Fruit fly (Drosophila melanogaster) whole organism: ENCODE measurements around the gene Edc3.
A peak's percentile ranks its signal among the peaks of the same experiment; 100 is the strongest.

Source experiments
- CG8478 ChIP-seq: fragments of >200 bp; optimal IDR thresholded peaks from 2 replicates; lab custom pipeline; 2018; ENCODE audit warnings: inconsistent platforms
- Dll ChIP-seq: fragments of >200 bp; optimal IDR thresholded peaks from 2 replicates; lab custom pipeline; 2017
- EcR ChIP-seq, 2 experiments: fragments of >200 bp; optimal IDR thresholded peaks; 2 replicates each; lab custom pipeline; 2017; ENCODE audit warnings: missing biosample characterization in 2 of 2, missing genetic modification characterization in 2 of 2, missing genetic modification reagents in 2 of 2
- pan ChIP-seq: fragments of >200 bp; optimal IDR thresholded peaks from 2 replicates; lab custom pipeline; 2017
- psq ChIP-seq: fragments of >200 bp; optimal IDR thresholded peaks from 2 replicates; lab custom pipeline; 2017
- usp ChIP-seq: fragments of >200 bp; optimal IDR thresholded peaks from 2 replicates; lab custom pipeline; 2017; ENCODE audit warnings: missing biosample characterization, missing genetic modification characterization, mixed read lengths

Gene Edc3

DNA sequence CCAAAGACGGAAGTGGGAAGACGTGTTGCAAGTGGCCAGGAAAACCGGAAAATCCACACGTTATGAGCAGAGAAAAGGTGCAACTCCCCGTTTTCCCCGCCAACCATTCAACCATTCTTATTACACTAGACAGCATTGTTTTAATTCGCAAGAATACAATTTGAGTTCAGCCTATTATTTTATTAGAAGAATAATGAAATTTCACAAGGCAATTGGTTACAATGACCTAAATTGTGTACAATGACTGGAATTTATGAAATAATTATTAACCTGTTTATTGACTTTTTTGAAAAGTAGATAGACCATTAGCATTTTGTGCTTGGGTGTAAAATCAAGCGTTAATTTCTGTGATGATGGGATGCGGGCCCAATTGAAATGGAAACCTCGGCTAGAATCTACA, 25.1 kb downstream of the Edc3 start:
- TF ChIP-seq usp (GFP tag; lab: Kevin White, UChicago) (no peak), CG8478 (lab: Kevin White, UChicago) (no peak), pan (lab: Kevin White, UChicago) (no peak), EcR (GFP tag; optimal IDR thresholded peaks at IDR 0.05; lab: Kevin White, UChicago) (no peak), psq (no peak), Dll (no peak)

DNA sequence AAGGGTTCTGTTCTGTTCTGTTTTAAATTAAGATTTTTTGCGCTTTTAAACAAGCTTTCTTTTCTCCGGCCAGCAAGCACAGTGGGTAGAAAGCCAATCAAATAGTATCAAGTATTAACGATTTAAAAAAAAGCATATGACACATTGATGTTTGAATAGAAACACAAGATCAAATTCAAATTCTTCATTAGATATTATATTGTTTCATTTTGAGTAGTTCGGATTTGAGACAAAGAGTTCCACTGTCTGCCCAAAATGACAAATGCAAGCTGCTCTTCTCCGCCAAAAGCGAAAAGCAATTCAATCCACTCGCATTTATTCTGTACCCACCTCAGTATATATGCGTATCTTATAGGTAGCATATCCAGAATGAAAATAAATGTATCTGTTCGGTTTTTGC, 27.4 kb downstream of the Edc3 start:
- TF ChIP-seq CG8478 (lab: Kevin White, UChicago) (no peak), psq (no peak), usp (GFP tag; lab: Kevin White, UChicago) (no peak), pan (lab: Kevin White, UChicago) (no peak), Dll (no peak), EcR (GFP tag; optimal IDR thresholded peaks at IDR 0.05; lab: Kevin White, UChicago) (no peak)

DNA sequence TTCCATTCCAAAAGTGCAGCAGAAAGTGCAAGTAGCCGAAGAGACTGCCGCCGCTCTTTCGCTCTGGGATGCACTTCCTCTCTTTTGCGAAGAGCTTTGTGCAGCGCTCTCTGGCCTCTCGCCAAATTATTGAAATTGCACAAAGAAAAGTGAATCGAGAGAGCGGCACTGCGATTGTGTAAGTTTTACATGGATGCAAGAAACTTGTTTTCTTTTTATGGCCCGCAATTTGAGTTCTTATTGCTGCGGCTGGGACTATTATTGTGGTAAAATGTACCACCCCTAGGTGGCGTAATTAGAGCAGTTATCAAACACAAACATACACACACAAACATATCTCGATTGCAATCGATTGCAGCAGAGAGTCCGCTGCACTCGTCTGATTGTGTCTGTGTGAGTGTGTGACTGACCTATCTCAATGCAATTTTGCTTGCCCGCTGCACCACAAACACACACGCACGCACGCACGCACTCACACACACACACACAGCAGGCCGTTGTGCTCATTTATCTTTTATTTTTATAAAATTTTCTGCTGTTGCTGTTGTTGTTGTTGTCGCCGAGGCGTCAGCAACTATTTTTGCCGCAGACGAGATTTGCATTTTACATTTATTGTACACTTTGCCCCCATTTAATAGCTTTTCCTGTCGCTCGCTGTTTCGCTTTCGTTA, 29.2 kb downstream of the Edc3 start:
- TF ChIP-seq EcR (GFP tag; optimal IDR thresholded peaks at IDR 0.05; lab: Kevin White, UChicago) (peak in 1 of 2 experiments; percentile 87), CG8478 (lab: Kevin White, UChicago) (no peak)

DNA sequence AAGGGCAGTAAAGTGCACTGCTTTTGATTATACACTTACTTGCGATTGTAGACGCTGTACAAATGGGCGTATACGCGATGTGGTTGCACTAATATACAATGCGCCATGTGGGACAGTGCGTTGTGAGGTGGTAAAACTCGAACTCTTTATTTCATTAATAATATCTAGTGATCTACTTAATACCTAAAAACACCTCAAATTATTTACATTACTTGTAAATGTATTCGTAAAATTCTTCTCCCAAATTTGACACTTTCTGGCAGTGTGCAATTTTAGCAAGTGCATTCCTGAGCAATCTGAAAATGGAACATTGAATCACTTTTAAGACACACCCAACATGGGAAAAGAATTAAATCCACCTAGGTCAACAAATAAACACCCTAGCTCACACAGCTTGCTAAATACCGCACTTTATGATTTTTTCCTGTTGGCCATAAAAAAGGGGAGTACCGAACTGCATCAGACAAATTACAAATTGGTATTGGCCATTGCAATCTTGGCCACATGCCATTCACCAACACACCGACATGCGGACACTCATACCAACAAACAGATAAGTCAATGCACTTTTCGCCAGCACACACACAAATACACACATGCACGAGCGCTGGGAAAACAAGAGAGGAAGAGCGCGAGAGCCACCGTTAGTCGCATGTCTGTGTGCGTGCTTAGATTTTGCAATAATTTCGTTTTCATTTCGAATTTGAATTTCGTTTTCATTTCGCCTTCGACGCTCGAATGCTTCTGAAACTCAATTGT, 30.5 kb downstream of the Edc3 start:
- TF ChIP-seq EcR (GFP tag; optimal IDR thresholded peaks at IDR 0.05; lab: Kevin White, UChicago) (peak in 1 of 2 experiments; percentile 88), psq (no peak), CG8478 (lab: Kevin White, UChicago) (no peak)

DNA sequence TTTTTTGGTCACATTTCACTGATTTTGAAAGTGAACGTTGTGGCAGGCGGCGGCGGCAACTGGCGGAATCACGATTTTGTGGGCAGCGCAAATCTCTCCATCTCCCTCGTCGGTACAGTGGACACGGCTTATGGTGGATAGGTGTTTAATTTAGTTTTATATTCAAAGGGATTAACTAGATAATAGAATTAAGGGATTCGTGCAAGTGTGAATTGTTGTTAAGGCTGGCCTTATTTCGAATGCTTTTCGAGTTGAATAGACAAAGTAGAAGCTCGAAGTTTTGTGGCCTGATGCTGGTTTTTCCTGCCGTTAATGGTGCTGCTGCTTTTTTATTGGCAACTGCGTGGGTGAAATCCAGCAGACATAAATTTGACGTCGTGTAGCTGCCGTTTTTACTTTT, 31.7 kb downstream of the Edc3 start:
- TF ChIP-seq usp (GFP tag; lab: Kevin White, UChicago) (no peak), pan (lab: Kevin White, UChicago) (no peak), EcR (GFP tag; optimal IDR thresholded peaks at IDR 0.05; lab: Kevin White, UChicago) (no peak), psq (no peak), Dll (no peak)

DNA sequence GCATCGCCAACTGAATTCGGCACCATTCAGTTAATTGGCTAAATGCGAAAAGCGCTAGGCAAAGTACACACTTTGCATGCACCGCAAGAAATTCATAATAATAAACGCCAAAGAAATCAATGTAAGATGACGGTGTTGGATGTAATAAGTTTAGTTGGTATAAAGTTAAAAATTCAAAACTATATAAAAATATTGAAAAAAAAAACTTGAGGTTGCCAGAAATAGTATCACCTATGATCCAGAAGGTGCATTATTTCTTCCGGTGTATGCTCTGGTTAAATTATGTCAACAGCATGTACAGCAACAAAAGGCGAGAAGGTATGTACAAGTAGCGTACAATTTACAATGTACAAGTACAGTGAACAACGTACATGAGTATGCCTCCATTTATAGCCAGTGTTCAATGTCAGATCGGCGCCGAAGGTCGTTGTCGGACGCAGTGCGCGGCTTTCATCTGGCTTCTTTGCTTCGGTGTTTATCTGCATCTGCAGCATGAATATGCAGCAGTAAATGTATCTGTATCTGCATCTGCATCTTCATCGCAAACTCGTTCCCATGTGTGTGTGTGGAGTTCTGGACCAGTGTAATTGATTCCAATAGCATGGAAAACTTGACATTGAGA, 32.7 kb downstream of the Edc3 start:
- TF ChIP-seq Dll (no peak), EcR (GFP tag; optimal IDR thresholded peaks at IDR 0.05; lab: Kevin White, UChicago) (no peak), usp (GFP tag; lab: Kevin White, UChicago) (no peak), CG8478 (lab: Kevin White, UChicago) (no peak), pan (lab: Kevin White, UChicago) (no peak), psq (no peak)

DNA sequence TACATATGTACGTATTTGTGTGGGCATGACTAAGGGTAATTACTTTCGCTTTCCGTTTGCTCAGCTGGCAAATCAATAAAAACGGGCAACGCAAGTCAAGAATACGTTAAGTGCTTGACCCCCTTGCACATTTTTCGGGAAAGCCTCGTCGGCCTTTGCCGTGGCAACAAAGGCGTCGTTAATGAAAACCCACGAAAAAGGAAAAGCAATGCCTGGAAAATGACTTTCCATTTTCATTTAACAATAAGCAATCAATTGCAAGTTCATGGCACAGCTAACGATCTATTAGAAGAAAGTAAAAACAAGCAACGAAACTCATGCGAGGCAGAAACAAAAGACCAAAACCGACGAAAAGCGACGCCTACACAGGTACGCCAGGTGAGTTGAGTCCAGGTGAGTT, 33.6 kb downstream of the Edc3 start:
- TF ChIP-seq usp (GFP tag; lab: Kevin White, UChicago) (no peak), CG8478 (lab: Kevin White, UChicago) (no peak), pan (lab: Kevin White, UChicago) (no peak), Dll (no peak), psq (no peak), EcR (GFP tag; optimal IDR thresholded peaks at IDR 0.05; lab: Kevin White, UChicago) (no peak)

DNA sequence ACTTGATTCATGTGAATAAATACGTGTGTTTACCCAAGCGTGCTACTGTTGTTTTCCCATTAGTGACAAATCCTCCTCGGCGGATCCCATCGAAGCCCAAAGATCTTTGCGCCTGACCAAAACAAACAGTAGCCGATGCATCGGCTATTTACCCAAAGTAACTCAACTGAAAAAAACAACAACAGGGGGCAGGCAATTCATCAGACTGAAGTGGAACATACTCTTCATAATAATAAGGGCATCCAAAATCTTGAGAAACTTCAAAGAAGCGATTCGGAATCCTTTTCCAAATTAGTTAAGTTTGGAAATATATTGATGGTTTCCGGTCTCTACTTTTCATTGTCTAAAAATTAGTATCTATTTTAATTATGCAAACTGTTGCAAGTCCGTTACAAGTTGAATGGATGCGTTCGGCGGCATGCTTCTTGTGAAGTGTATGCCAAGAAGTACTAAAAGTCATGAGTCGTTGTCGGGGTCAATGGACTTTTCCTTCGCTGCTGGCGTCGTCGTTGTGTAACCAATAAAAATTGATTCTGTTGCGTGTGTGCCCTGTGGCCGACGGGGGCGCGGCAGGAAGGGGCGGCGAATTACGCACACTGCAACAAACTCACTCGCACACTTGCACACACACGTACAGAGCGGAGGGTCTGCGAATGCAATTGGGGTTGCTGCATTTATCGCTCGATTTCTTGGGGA, 34.2 kb downstream of the Edc3 start:
- TF ChIP-seq pan (lab: Kevin White, UChicago) = no peak
- TF ChIP-seq usp (GFP tag; lab: Kevin White, UChicago) = no peak
- TF ChIP-seq Dll = peak; percentile 19
- no peak for TF ChIP-seq CG8478 (lab: Kevin White, UChicago)
- TF ChIP-seq EcR (GFP tag; optimal IDR thresholded peaks at IDR 0.05; lab: Kevin White, UChicago) = peak; percentile 56 to 81
- no peak for TF ChIP-seq psq

DNA sequence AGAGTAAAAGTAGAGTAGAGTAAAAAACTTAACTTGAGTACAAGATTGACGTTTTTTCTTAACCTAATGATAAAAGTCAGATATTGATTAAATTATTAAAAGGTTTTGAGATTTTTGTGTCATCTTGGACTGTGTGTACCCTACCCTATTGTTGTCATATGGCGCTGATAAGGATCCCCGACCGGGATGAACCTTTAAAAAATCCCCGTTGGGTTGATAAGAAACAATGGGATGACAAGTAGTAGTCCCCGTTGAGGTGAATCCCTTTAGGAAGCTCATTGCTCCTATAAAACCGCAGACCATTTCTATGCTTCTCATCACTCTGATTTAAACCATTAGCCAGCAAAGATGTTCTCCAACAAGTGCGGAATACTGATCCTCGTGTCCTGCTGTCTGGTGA, 35.1 kb downstream of the Edc3 start, which contains the start of gene edin:
Gene edin, plus strand, starts transcription at position 340 of the 400 bp plus-strand sequence.
- no peak for TF ChIP-seq pan (lab: Kevin White, UChicago)
- no peak for TF ChIP-seq CG8478 (lab: Kevin White, UChicago)
- TF ChIP-seq EcR (GFP tag; optimal IDR thresholded peaks at IDR 0.05; lab: Kevin White, UChicago) = no peak
- TF ChIP-seq Dll = no peak
- no peak for TF ChIP-seq usp (GFP tag; lab: Kevin White, UChicago)

DNA sequence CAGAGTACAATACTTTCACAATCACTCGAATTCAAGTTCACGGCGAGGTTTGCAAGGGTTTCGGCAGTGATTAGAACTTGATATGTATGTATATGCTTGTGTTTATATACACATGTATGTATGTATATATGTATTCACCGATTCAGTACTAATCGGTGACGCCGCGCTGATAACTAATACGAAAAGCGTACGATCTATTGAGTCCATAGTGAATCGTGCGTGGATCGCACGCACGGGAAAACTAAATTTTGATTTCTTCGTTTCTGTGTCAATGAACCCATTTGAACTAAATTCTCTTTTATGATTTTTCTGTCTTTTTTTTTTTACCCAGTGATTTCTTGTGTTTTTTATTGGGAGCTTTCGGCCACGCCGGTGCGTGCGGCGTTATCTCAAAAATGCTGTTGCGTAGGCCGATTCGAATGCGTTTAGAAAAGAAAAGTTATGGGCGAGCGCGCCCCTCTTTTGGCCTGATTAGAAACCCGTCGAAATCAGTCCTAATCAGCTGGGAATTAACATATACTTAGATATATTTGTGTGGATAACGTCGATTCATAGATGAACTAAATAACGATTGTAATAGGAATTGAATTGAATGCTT, 35.8 kb downstream of the Edc3 start:
- TF ChIP-seq usp (GFP tag; lab: Kevin White, UChicago) = no peak

DNA sequence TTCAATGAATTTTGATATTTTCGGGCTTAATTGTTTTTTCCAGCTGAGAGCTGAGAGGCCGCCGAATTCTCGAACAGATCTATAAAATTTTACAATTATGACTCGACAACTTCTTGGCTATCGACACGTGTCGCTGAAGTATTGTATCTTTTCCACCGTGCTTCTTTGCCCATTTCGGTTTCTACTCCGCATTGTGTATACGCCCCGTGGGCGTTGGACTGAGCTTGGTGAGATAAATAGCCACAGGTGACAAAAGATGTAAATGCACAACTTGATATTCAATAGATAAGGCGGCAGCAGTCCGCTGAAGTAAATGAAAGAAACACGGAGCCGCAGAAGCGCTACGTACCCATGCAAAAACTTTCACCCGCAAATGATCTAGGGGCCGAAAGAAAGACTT, 36.4 kb downstream of the Edc3 start:
- TF ChIP-seq pan (lab: Kevin White, UChicago) = no peak
- TF ChIP-seq CG8478 (lab: Kevin White, UChicago) = no peak
- no peak for TF ChIP-seq usp (GFP tag; lab: Kevin White, UChicago)
- TF ChIP-seq psq = no peak

DNA sequence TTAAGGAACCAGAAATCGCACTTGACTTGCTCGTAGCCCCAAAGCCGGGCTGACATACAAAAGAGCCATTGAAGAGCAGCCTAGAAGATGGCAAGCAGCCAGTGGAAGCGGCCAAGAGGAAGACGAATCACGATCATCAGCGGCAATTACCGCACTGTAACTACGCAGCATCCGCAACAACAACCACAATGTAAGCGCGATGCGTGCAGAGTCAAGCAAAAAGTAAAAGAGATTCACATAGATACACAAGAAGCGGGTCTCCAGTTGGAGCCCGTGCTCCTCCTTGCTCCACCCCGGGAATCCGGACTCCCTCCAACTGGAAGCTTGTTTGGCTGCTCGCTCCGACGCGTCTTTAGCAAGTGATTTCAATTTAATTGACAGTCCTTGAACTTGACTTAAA, 38.0 kb downstream of the Edc3 start:
- TF ChIP-seq pan (lab: Kevin White, UChicago) = no peak
- TF ChIP-seq CG8478 (lab: Kevin White, UChicago) = no peak
- no peak for TF ChIP-seq psq
- no peak for TF ChIP-seq usp (GFP tag; lab: Kevin White, UChicago)
- no peak for TF ChIP-seq Dll
- no peak for TF ChIP-seq EcR (GFP tag; optimal IDR thresholded peaks at IDR 0.05; lab: Kevin White, UChicago)
